Fruit fly (Drosophila melanogaster) whole organism: Measurements from ENCODE around the gene S-Lap3.

Experiments used
- CG8478 ChIP-seq: fragments of >200 bp; optimal IDR thresholded peaks from 2 replicates; lab custom pipeline; 2018; ENCODE audit warnings: inconsistent platforms
- Dll ChIP-seq: fragments of >200 bp; optimal IDR thresholded peaks from 2 replicates; lab custom pipeline; 2017
- EcR ChIP-seq, 2 experiments: fragments of >200 bp; optimal IDR thresholded peaks; 2 replicates each; lab custom pipeline; 2017; ENCODE audit warnings: missing biosample characterization in 2 of 2, missing genetic modification characterization in 2 of 2, missing genetic modification reagents in 2 of 2
- pan ChIP-seq: fragments of >200 bp; optimal IDR thresholded peaks from 2 replicates; lab custom pipeline; 2017
- psq ChIP-seq: fragments of >200 bp; optimal IDR thresholded peaks from 2 replicates; lab custom pipeline; 2017
- usp ChIP-seq: fragments of >200 bp; optimal IDR thresholded peaks from 2 replicates; lab custom pipeline; 2017; ENCODE audit warnings: missing biosample characterization, missing genetic modification characterization, mixed read lengths

The S-Lap3 gene

dm6 chr3L:10464887-10465286 is at the start of gene S-Lap3:
Gene S-Lap3 (plus strand): TSS chr3L:10465187.
- TF ChIP-seq pan (lab: Kevin White, UChicago) (no peak), psq (lab: Kevin White, UChicago) (no peak), usp (GFP tag; lab: Kevin White, UChicago) (no peak), Dll (lab: Kevin White, UChicago) (no peak), CG8478 (lab: Kevin White, UChicago) (no peak)

- TF ChIP-seq pan (lab: Kevin White, UChicago) = no peak
- no peak for TF ChIP-seq psq (lab: Kevin White, UChicago)
- no peak for TF ChIP-seq usp (GFP tag; lab: Kevin White, UChicago)
- TF ChIP-seq EcR (GFP tag; optimal IDR thresholded peaks at IDR 0.05; lab: Kevin White, UChicago) = no peak
- TF ChIP-seq CG8478 (lab: Kevin White, UChicago) = no peak
- no peak for TF ChIP-seq Dll (lab: Kevin White, UChicago)
These were observed 46.6 kb upstream of the S-Lap3 start for dm6 chr3L:10418401-10418800.

- no peak for TF ChIP-seq EcR (GFP tag; optimal IDR thresholded peaks at IDR 0.05; lab: Kevin White, UChicago)
- no peak for TF ChIP-seq Dll (lab: Kevin White, UChicago)
- no peak for TF ChIP-seq CG8478 (lab: Kevin White, UChicago)
- no peak for TF ChIP-seq usp (GFP tag; lab: Kevin White, UChicago)
- TF ChIP-seq pan (lab: Kevin White, UChicago) = no peak
- TF ChIP-seq psq (lab: Kevin White, UChicago) = no peak
These were observed 37.7 kb upstream of the S-Lap3 start for dm6 chr3L:10427318-10427717.

dm6 chr3L:10428027-10428426 is 37.0 kb upstream of the S-Lap3 start:
- no peak for TF ChIP-seq pan (lab: Kevin White, UChicago)
- no peak for TF ChIP-seq psq (lab: Kevin White, UChicago)
- TF ChIP-seq usp (GFP tag; lab: Kevin White, UChicago) = no peak
- no peak for TF ChIP-seq EcR (GFP tag; optimal IDR thresholded peaks at IDR 0.05; lab: Kevin White, UChicago)

dm6 chr3L:10428746-10429145 is 36.2 kb upstream of the S-Lap3 start:
- TF ChIP-seq psq (lab: Kevin White, UChicago) (no peak), Dll (lab: Kevin White, UChicago) (no peak), CG8478 (lab: Kevin White, UChicago) (no peak), pan (lab: Kevin White, UChicago) (no peak), usp (GFP tag; lab: Kevin White, UChicago) (no peak), EcR (GFP tag; optimal IDR thresholded peaks at IDR 0.05; lab: Kevin White, UChicago) (no peak)

- TF ChIP-seq psq (lab: Kevin White, UChicago) (no peak), Dll (lab: Kevin White, UChicago) (no peak), pan (lab: Kevin White, UChicago) (no peak), CG8478 (lab: Kevin White, UChicago) (no peak), EcR (GFP tag; optimal IDR thresholded peaks at IDR 0.05; lab: Kevin White, UChicago) (no peak), usp (GFP tag; lab: Kevin White, UChicago) (no peak)
These were observed 35.5 kb upstream of the S-Lap3 start for dm6 chr3L:10429474-10429873.

- no peak for TF ChIP-seq EcR (GFP tag; optimal IDR thresholded peaks at IDR 0.05; lab: Kevin White, UChicago)
- no peak for TF ChIP-seq CG8478 (lab: Kevin White, UChicago)
- no peak for TF ChIP-seq Dll (lab: Kevin White, UChicago)
- TF ChIP-seq psq (lab: Kevin White, UChicago) = no peak
- TF ChIP-seq pan (lab: Kevin White, UChicago) = no peak
- no peak for TF ChIP-seq usp (GFP tag; lab: Kevin White, UChicago)
These were observed 33.1 kb upstream of the S-Lap3 start, which contains the start of gene Ir67b for dm6 chr3L:10431883-10432282. Gene Ir67b (minus strand): TSS chr3L:10431983.

- no peak for TF ChIP-seq CG8478 (lab: Kevin White, UChicago)
- no peak for TF ChIP-seq usp (GFP tag; lab: Kevin White, UChicago)
- no peak for TF ChIP-seq Dll (lab: Kevin White, UChicago)
- no peak for TF ChIP-seq psq (lab: Kevin White, UChicago)
- no peak for TF ChIP-seq pan (lab: Kevin White, UChicago)
- no peak for TF ChIP-seq EcR (GFP tag; optimal IDR thresholded peaks at IDR 0.05; lab: Kevin White, UChicago)
These were observed 31.0 kb upstream of the S-Lap3 start, which contains the start of gene Ir67c for dm6 chr3L:10434005-10434404. Gene Ir67c (minus strand): TSS chr3L:10434105.

- no peak for TF ChIP-seq usp (GFP tag; lab: Kevin White, UChicago)
- TF ChIP-seq pan (lab: Kevin White, UChicago) = no peak
- TF ChIP-seq psq (lab: Kevin White, UChicago) = no peak
- no peak for TF ChIP-seq CG8478 (lab: Kevin White, UChicago)
- TF ChIP-seq Dll (lab: Kevin White, UChicago) = no peak
These were observed 25.1 kb upstream of the S-Lap3 start for dm6 chr3L:10439873-10440272.

- TF ChIP-seq usp (GFP tag; lab: Kevin White, UChicago) (no peak), pan (lab: Kevin White, UChicago) (no peak), EcR (GFP tag; optimal IDR thresholded peaks at IDR 0.05; lab: Kevin White, UChicago) (no peak), CG8478 (lab: Kevin White, UChicago) (no peak), psq (lab: Kevin White, UChicago) (no peak), Dll (lab: Kevin White, UChicago) (no peak)
These were observed 24.5 kb upstream of the S-Lap3 start for dm6 chr3L:10440488-10440887.

dm6 chr3L:10442486-10442885 is 22.5 kb upstream of the S-Lap3 start:
- TF ChIP-seq EcR (GFP tag; optimal IDR thresholded peaks at IDR 0.05; lab: Kevin White, UChicago) = no peak
- TF ChIP-seq usp (GFP tag; lab: Kevin White, UChicago) = no peak
- no peak for TF ChIP-seq psq (lab: Kevin White, UChicago)
- no peak for TF ChIP-seq pan (lab: Kevin White, UChicago)
- no peak for TF ChIP-seq CG8478 (lab: Kevin White, UChicago)
- TF ChIP-seq Dll (lab: Kevin White, UChicago) = no peak

dm6 chr3L:10443958-10444357 is 21.0 kb upstream of the S-Lap3 start:
- no peak for TF ChIP-seq EcR (GFP tag; optimal IDR thresholded peaks at IDR 0.05; lab: Kevin White, UChicago)
